Worm (Caenorhabditis elegans) whole organism, midembryonic: Measurements from ENCODE around the gene psf-1.
"Not testable (repeated sequence)": the region's sequence is repeated elsewhere in the genome, so short reads cannot be mapped to it uniquely, and the experiment has no call there.

Experiments used
- T22C8.4 ChIP-seq: fragments of 200-800 bp; sonication (Bioruptor generic); IDR thresholded peaks from 2 replicates; pipeline ENCODE4 v1.3.6; 2022; ENCODE audit warnings: missing genetic modification characterization, missing compliant biosample characterization
- cog-1 ChIP-seq: sonication (generic microtip); optimal IDR thresholded peaks from 2 replicates; lab custom pipeline; 2016; ENCODE audit warnings: missing genetic modification characterization, missing compliant biosample characterization
- flt-1 ChIP-seq: fragments of 200-800 bp; sonication (Bioruptor generic); IDR thresholded peaks from 2 replicates; pipeline ENCODE4 v1.3.6; 2022; ENCODE audit warnings: missing genetic modification characterization, missing compliant biosample characterization
- klf-2 ChIP-seq: fragments of 200-800 bp; sonication (Bioruptor generic); conservative IDR thresholded peaks from 2 replicates; pipeline ENCODE4 v1.3.6; 2022; ENCODE audit warnings: missing genetic modification reagents, missing genetic modification characterization, missing compliant biosample characterization
- med-1 ChIP-seq: sonication (generic microtip); optimal IDR thresholded peaks from 2 replicates; lab custom pipeline; 2017; ENCODE audit warnings: missing genetic modification characterization, mild to moderate bottlenecking, missing compliant biosample characterization, antibody characterized with exemption, missing genetic modification reagents; ENCODE audit not compliant: insufficient read depth
- ref-1 ChIP-seq: fragments of 200-800 bp; sonication (Bioruptor generic); conservative IDR thresholded peaks from 2 replicates; pipeline ENCODE4 v1.3.6; 2022; ENCODE audit warnings: missing genetic modification reagents, missing genetic modification characterization, missing compliant biosample characterization
- tab-1 ChIP-seq: fragments of 200-800 bp; sonication (Bioruptor generic); IDR thresholded peaks from 2 replicates; pipeline ENCODE4 v1.3.6; 2022; ENCODE audit warnings: missing genetic modification characterization, missing compliant biosample characterization
- ztf-23 ChIP-seq: fragments of 200-800 bp; sonication (Bioruptor generic); IDR thresholded peaks from 2 replicates; pipeline ENCODE4 v1.3.6; 2022; ENCODE audit warnings: missing genetic modification reagents, missing genetic modification characterization, missing compliant biosample characterization
- ztf-29 ChIP-seq: fragments of 200-800 bp; sonication (Bioruptor generic); IDR thresholded peaks from 2 replicates; pipeline ENCODE4 v1.3.6; 2022; ENCODE audit warnings: missing genetic modification reagents, missing genetic modification characterization, missing compliant biosample characterization

The psf-1 gene

DNA sequence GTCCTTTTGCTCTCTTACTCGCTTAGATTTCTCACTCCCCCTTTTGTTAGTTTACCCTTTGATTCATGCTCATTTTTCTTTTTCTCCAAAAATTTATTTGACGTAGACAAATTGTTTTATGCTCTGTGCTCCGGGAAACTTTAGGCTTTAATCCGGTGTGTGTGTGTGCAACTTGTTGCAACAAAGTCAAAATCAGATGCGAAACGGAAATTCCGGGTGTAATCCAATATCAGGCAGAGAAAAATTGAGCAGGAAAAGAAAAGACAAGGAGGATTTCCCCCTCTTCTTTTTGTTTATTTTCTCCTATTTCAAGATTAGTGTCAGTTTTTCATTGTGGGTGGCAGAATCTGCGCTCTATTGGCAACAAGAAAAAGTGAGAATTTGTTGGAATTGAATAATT, 24.0 kb downstream of the psf-1 start:
- TF ChIP-seq ref-1 (GFP tag; lab: Robert Waterston, UW): no peak
- no peak for TF ChIP-seq tab-1
- no peak for TF ChIP-seq med-1 (GFP tag; lab: Kevin White, UChicago)
- no peak for TF ChIP-seq flt-1 (GFP tag; lab: Robert Waterston, UW)
- no peak for TF ChIP-seq T22C8.4 (GFP tag; lab: Robert Waterston, UW)
- TF ChIP-seq cog-1 (tag; lab: Kevin White, UChicago): no peak
- TF ChIP-seq ztf-23 (GFP tag; lab: Robert Waterston, UW): no peak
- TF ChIP-seq ztf-29: no peak
- TF ChIP-seq klf-2: no peak

DNA sequence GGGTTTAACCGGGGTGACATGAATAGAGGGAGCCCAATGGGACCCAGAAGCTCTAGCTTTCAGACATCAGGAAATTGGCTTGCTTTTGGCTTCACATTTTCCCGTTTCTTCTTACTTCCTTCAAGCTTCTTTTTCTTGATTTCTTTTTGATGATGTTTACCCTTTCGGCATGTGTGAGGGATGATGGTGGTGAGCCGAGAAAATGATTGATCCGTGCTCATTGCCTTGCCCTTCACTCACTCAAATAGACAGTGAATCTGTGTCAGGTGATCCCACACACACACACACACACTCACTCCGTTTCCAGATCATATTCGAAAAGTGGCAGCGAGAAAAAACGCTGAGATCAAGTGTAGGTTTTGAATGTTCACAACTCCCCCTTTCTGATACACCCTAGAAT, 26.2 kb downstream of the psf-1 start:
- TF ChIP-seq klf-2: no peak
- TF ChIP-seq tab-1: no peak
- no peak for TF ChIP-seq ztf-23 (GFP tag; lab: Robert Waterston, UW)
- TF ChIP-seq ztf-29: no peak
- TF ChIP-seq cog-1 (tag; lab: Kevin White, UChicago): no peak
- TF ChIP-seq med-1 (GFP tag; lab: Kevin White, UChicago): no peak

DNA sequence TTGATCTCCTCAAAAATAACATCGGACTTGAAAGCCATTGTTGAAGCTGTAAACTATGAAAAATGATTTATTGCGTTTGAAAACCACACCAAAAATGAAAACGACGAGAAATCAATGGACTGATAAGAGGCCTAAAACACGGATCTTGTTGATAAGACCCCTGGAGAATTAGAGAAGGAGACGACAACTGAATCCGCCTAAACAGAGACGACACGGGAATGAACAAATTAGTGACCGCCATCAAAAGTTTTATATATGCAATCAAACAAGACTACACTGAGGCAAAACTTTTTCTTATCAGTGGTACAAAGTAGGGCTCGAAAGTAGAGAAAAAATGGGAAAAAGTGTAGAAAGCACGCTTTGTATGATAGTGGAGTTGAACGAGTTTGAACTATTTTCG, 32.6 kb downstream of the psf-1 start, which contains the start of gene nlt-1:
nlt-1 (minus strand) TSS at position 78 of the 400 bp plus-strand sequence.
- TF ChIP-seq tab-1 (no peak), ztf-23 (GFP tag; lab: Robert Waterston, UW) (no peak), T22C8.4 (GFP tag; lab: Robert Waterston, UW) (no peak), ref-1 (GFP tag; lab: Robert Waterston, UW) (no peak), cog-1 (tag; lab: Kevin White, UChicago) (no peak), flt-1 (GFP tag; lab: Robert Waterston, UW) (no peak), med-1 (GFP tag; lab: Kevin White, UChicago) (no peak), klf-2 (no peak), ztf-29 (no peak)

- no peak for TF ChIP-seq tab-1
- TF ChIP-seq flt-1 (GFP tag; lab: Robert Waterston, UW): no peak
- TF ChIP-seq ztf-29: no peak
- no peak for TF ChIP-seq klf-2
- no peak for TF ChIP-seq med-1 (GFP tag; lab: Kevin White, UChicago)
Observed at ce11 chrII:10001546-10001945, 33.1 kb downstream of the psf-1 start, which contains the start of gene ZK892.3. TSS of gene ZK892.3 (plus strand) at chrII:10001846.

DNA sequence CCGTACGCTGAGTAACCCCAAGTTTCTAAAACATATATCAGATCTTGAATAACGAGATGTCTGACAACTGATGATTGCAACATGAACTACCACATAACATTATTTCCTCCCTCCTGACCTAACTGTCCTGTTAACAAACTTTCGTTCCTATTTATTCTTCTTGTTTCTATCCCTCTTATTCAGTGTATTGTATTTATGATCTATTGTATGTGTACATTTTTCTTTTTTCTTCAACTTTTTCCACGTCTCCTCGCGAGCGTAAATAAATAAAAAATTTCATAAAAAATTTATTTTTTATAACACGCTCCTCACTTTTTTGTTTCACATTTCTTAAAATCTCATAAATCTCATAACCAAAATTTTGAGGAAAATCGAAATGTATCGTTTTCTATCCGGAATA, 37.8 kb downstream of the psf-1 start, which contains the start of gene ZK892.4:
ZK892.4 (plus strand) TSS at position 301 of the 400 bp plus-strand sequence.
- not testable (repeated sequence) for TF ChIP-seq ztf-29; tab-1; T22C8.4 (GFP tag; lab: Robert Waterston, UW)

DNA sequence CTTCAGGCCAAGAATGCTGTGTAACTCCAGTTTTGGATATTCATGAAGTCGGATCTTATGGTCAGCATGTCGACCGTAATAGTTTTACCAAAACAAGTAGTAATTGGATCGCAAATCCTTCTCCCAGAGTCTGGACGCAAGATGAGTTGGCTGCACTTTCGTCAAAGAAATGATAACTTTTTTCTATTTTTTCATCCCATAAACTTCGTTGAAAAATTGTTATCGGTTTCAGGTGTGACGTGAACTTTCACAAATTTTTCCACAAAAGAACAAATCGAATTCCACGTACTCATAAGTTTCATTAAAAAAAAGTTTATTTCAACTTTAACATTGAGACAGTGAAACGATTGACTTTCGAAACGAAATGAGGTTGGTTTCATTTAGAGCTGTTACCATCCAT, 39.4 kb downstream of the psf-1 start, which contains the start of gene ZK892.5:
ZK892.5 (plus strand) TSS at position 301 of the 400 bp plus-strand sequence.
- no peak for TF ChIP-seq cog-1 (tag; lab: Kevin White, UChicago)
- TF ChIP-seq T22C8.4 (GFP tag; lab: Robert Waterston, UW): no peak
- no peak for TF ChIP-seq ztf-29
- TF ChIP-seq tab-1: no peak
- TF ChIP-seq flt-1 (GFP tag; lab: Robert Waterston, UW): no peak

DNA sequence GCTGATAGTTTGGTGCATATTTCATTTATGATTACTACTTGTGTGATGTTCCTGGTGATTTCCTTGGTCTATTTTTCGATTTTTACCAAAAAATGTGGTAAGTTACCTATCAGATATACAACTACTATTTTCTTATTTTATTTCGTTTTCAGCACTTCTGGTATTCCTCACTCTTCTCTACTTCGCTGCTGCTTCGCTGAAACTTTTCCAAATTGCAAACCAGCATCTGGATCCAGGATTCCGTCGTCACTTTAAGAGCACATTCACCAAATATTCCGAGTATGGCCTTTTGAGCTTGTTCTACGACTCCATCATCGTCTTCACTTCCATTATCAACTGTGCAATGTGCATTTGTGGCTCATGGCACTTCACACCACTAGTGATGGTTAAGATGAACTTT, 40.1 kb downstream of the psf-1 start:
- TF ChIP-seq tab-1: no peak
- TF ChIP-seq ztf-29: no peak
- TF ChIP-seq flt-1 (GFP tag; lab: Robert Waterston, UW): no peak
- TF ChIP-seq cog-1 (tag; lab: Kevin White, UChicago): no peak
- no peak for TF ChIP-seq ref-1 (GFP tag; lab: Robert Waterston, UW)
- no peak for TF ChIP-seq med-1 (GFP tag; lab: Kevin White, UChicago)
- TF ChIP-seq T22C8.4 (GFP tag; lab: Robert Waterston, UW): no peak
- TF ChIP-seq klf-2: no peak
- no peak for TF ChIP-seq ztf-23 (GFP tag; lab: Robert Waterston, UW)

- TF ChIP-seq tab-1: no peak
- TF ChIP-seq med-1 (GFP tag; lab: Kevin White, UChicago): no peak
- no peak for TF ChIP-seq flt-1 (GFP tag; lab: Robert Waterston, UW)
- no peak for TF ChIP-seq cog-1 (tag; lab: Kevin White, UChicago)
- TF ChIP-seq ref-1 (GFP tag; lab: Robert Waterston, UW): no peak
- TF ChIP-seq ztf-29: no peak
- no peak for TF ChIP-seq klf-2
- TF ChIP-seq T22C8.4 (GFP tag; lab: Robert Waterston, UW): no peak
- no peak for TF ChIP-seq ztf-23 (GFP tag; lab: Robert Waterston, UW)
Observed at ce11 chrII:10010914-10011313, 42.4 kb downstream of the psf-1 start.

- TF ChIP-seq tab-1 (no peak), klf-2 (no peak), T22C8.4 (GFP tag; lab: Robert Waterston, UW) (no peak), flt-1 (GFP tag; lab: Robert Waterston, UW) (no peak), ztf-29 (no peak), med-1 (GFP tag; lab: Kevin White, UChicago) (no peak), ztf-23 (GFP tag; lab: Robert Waterston, UW) (no peak), cog-1 (tag; lab: Kevin White, UChicago) (no peak), ref-1 (GFP tag; lab: Robert Waterston, UW) (no peak)
Observed at ce11 chrII:10011733-10012132, 43.3 kb downstream of the psf-1 start.

DNA sequence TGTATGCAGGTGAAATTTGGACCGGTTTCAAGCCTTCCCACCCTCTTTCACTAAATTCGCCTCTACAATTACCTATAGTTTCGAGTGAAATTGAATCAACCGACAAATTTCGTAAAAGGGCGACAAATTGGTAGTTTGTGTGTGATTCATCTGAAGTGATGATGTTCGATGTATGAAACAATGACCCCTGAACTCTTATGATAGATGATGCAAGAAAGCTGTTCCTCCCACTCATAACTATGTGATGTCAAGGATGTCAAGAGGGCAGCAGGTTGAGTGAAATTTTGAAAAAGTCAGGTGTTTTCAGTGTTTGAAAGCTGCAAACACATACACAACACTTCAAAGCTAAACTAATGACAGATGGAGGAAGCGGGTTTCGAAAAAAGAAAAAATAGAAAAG, 44.0 kb downstream of the psf-1 start:
- TF ChIP-seq med-1 (GFP tag; lab: Kevin White, UChicago) (no peak), ztf-29 (no peak), T22C8.4 (GFP tag; lab: Robert Waterston, UW) (no peak), klf-2 (no peak), ref-1 (GFP tag; lab: Robert Waterston, UW) (no peak), flt-1 (GFP tag; lab: Robert Waterston, UW) (no peak), cog-1 (tag; lab: Kevin White, UChicago) (no peak), tab-1 (no peak), ztf-23 (GFP tag; lab: Robert Waterston, UW) (no peak)
